Worm (Caenorhabditis elegans) whole organism, early embryonic: ENCODE measurements around the gene gei-18.

ENCODE experiments used
- ama-1 ChIP-seq: fragments of 150-350 bp; optimal IDR thresholded peaks from 2 replicates; lab custom pipeline; 2014
- ets-7 ChIP-seq: sonication (generic microtip); optimal IDR thresholded peaks from 2 replicates; lab custom pipeline; 2016; ENCODE audit warnings: missing genotype, missing genetic modification characterization, missing compliant biosample characterization
- pes-1 ChIP-seq: fragments of 200-800 bp; sonication (Bioruptor generic); IDR thresholded peaks from 2 replicates; pipeline ENCODE4 v1.3.6; 2022; ENCODE audit warnings: missing genetic modification reagents, missing genetic modification characterization, missing compliant biosample characterization

- TF ChIP-seq ama-1 (lab: Kevin White, UChicago) (no peak), pes-1 (GFP tag; lab: Robert Waterston, UW) (no peak), ets-7 (tag; lab: Kevin White, UChicago) (no peak)
These were observed 33.5 kb upstream of the gei-18 start, which contains the start of gene srw-63 for ce11 chrIV:14015844-14016243.
